Fruit fly (Drosophila melanogaster): Measurements from ENCODE around the gene Cpr78Cc.
A peak's percentile ranks its signal among the peaks of the same experiment; 100 is the strongest.

Gene Cpr78Cc

DNA sequence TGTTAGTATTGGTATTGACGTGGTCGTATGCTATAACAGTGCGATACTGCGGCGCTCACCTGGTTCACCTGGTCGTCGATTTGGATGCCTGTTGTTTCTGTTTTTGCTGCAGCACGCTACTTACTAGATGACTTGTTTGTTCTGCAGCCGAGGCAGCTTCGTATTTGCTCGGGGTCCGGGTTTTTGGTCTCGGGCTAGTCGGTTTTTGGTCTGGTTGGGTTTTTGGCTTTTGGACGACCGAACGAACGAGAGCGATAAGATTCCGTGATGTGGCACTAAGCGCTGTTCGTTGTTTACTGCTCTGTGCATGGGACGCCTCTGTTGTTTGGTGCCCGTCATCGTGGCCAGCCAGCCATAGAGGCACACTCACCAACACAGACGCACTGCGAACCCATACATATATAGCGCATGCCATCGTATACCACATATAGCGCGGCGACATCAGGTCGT lies 48.6 kb downstream of the Cpr78Cc start, which contains the start of gene ebd2 (continued):
- TF ChIP-seq CG8281 (tag; optimal IDR thresholded peaks at IDR 0.05) (no peak), eve (GFP tag; optimal IDR thresholded peaks at IDR 0.05) (no peak), dmrt99B (tag; optimal IDR thresholded peaks at IDR 0.05) (peak; percentile 34), CG10543 (GFP tag; optimal IDR thresholded peaks at IDR 0.05) (peak; percentile 95), ash1 (GFP tag; optimal IDR thresholded peaks at IDR 0.05) (no peak), E2f2 (GFP tag; IDR thresholded peaks at IDR 0.05) (0 out of 2 replicates have a peak, but pooled peaks have one; percentile 14), lab (GFP tag; optimal IDR thresholded peaks at IDR 0.05) (peak; percentile 76), CG6175 (GFP tag; IDR thresholded peaks at IDR 0.05) (peak; percentile 82; the same call in 2 of the 3 replicates), CG17361 (GFP tag; IDR thresholded peaks at IDR 0.05) (no peak), CG6813 (GFP tag; optimal IDR thresholded peaks at IDR 0.05) (peak; percentile 1), Hmr (GFP tag; optimal IDR thresholded peaks at IDR 0.05) (peak; percentile 53), emc (GFP tag; optimal IDR thresholded peaks at IDR 0.05) (peak; percentile 4), ATbp (GFP tag; optimal IDR thresholded peaks at IDR 0.05) (peak; percentile 1), Bgb (GFP tag; IDR thresholded peaks at IDR 0.05; ENCODE audit: partially characterized antibody) (0 out of 2 replicates have a peak, but pooled peaks have one; percentile 5), CG15073 (GFP tag; optimal IDR thresholded peaks at IDR 0.05) (peak; percentile 53), so (GFP tag; IDR thresholded peaks at IDR 0.05) (0 out of 3 replicates have a peak, but pooled peaks have one; percentile 5), CG13894 (tag; optimal IDR thresholded peaks at IDR 0.05) (peak; percentile 95), cwo (GFP tag; optimal IDR thresholded peaks at IDR 0.05) (peak; percentile 73), cg (GFP tag; optimal IDR thresholded peaks at IDR 0.05) (peak; percentile 72), CG16863 (GFP tag; optimal IDR thresholded peaks at IDR 0.05) (peak; percentile 20), CG7839 (tag; optimal IDR thresholded peaks at IDR 0.05) (peak; percentile 25), Hey (tag; optimal IDR thresholded peaks at IDR 0.05) (peak; percentile 50), CG14014 (GFP tag; IDR thresholded peaks at IDR 0.05) (peak; percentile 30; the same call in 1 of the 2 replicates), mirr (GFP tag; optimal IDR thresholded peaks at IDR 0.05) (peak; percentile 18), lola (GFP tag; optimal IDR thresholded peaks at IDR 0.05) (no peak), Jarid2 (GFP tag; optimal IDR thresholded peaks at IDR 0.05) (peak; percentile 49), CG12299 (tag; optimal IDR thresholded peaks at IDR 0.05) (peak; percentile 23), CG17829 (tag; optimal IDR thresholded peaks at IDR 0.05) (no peak), fd64A (GFP tag; optimal IDR thresholded peaks at IDR 0.05) (no peak), CG10209 (GFP tag; optimal IDR thresholded peaks at IDR 0.05) (peak; percentile 7), Trl (optimal IDR thresholded peaks at IDR 0.05) (peak in 1 of 2 experiments; percentile 2), Trl (GFP tag; optimal IDR thresholded peaks at IDR 0.05) (no peak), CG4424 (GFP tag; optimal IDR thresholded peaks at IDR 0.05) (peak; percentile 1), lmd (GFP tag; IDR thresholded peaks at IDR 0.05) (no peak), her (GFP tag; optimal IDR thresholded peaks at IDR 0.05) (peak; percentile 58), dm (GFP tag; optimal IDR thresholded peaks at IDR 0.05) (peak; percentile 11), CG6683 (GFP tag; optimal IDR thresholded peaks at IDR 0.05) (no peak), Fer3 (tag; optimal IDR thresholded peaks at IDR 0.05) (no peak), Side (GFP tag; optimal IDR thresholded peaks at IDR 0.05) (peak; percentile 7), Antp (GFP tag; optimal IDR thresholded peaks at IDR 0.05) (no peak), hkb (optimal IDR thresholded peaks at IDR 0.05) (no peak), hkb (GFP tag; IDR thresholded peaks at IDR 0.05) (peak; percentile 6; the same call in 1 of the 2 replicates), CG32532 (GFP tag; IDR thresholded peaks at IDR 0.05) (peak; percentile 31; the same call in 1 of the 2 replicates), sens (GFP tag) (peak; percentile 62), Dek (tag; optimal IDR thresholded peaks at IDR 0.05) (no peak), vvl (GFP tag; IDR thresholded peaks at IDR 0.05) (peak; percentile 15; the same call in 1 of the 2 replicates), CG13296 (GFP tag; optimal IDR thresholded peaks at IDR 0.05) (peak; percentile 21), cas (GFP tag; IDR thresholded peaks at IDR 0.05) (no peak), CG4820 (GFP tag; optimal IDR thresholded peaks at IDR 0.05) (no peak), CoRest (tag; optimal IDR thresholded peaks at IDR 0.05) (peak; percentile 6)
